Worm (Caenorhabditis elegans) whole organism, L1 larva: Measurements from ENCODE around the gene lgc-48.
A peak's percentile ranks its signal among the peaks of the same experiment; 100 is the strongest.

Experiments used
- C04F5.9 ChIP-seq: sonication (generic microtip); optimal IDR thresholded peaks from 2 replicates; lab custom pipeline; 2016; ENCODE audit warnings: missing genetic modification characterization, missing compliant biosample characterization
- C34B4.2 ChIP-seq: sonication (generic microtip); optimal IDR thresholded peaks from 2 replicates; lab custom pipeline; 2017; ENCODE audit warnings: mild to moderate bottlenecking, missing genetic modification characterization, missing compliant biosample characterization
- ama-1 ChIP-seq: fragments of 150-350 bp; optimal IDR thresholded peaks from 2 replicates; lab custom pipeline; 2014
- ceh-88 ChIP-seq: fragments of 200-800 bp; sonication (Bioruptor generic); IDR thresholded peaks from 2 replicates; pipeline ENCODE4 v1.3.6; 2022; ENCODE audit warnings: missing genetic modification characterization, missing compliant biosample characterization
- ceh-90 ChIP-seq: sonication (generic microtip); optimal IDR thresholded peaks from 2 replicates; lab custom pipeline; 2016; ENCODE audit warnings: missing genetic modification characterization, missing compliant biosample characterization
- ces-1 ChIP-seq: fragments of 150-350 bp; optimal IDR thresholded peaks from 2 replicates; lab custom pipeline; 2014; ENCODE audit warnings: missing biosample characterization, missing genetic modification reagents, missing genetic modification characterization
- efl-3 ChIP-seq: fragments of 200-800 bp; sonication (Bioruptor generic); optimal IDR thresholded peaks from 2 replicates; lab custom pipeline; 2018; ENCODE audit warnings: mild to moderate bottlenecking, missing genetic modification characterization, missing compliant biosample characterization
- egl-27 ChIP-seq, 2 experiments: fragments of 150-350 bp in 1 of 2; sonication (generic microtip); optimal IDR thresholded peaks; 3 replicates each; lab custom pipeline; 2017 to 2018; ENCODE audit warnings: missing biosample characterization in 2 of 2, missing genetic modification characterization in 2 of 2, missing genetic modification reagents in 2 of 2
- elt-3 ChIP-seq, 6 experiments: fragments of 150-350 bp in 1 of 6; sonication (generic microtip); optimal IDR thresholded peaks; 2 replicates each; lab custom pipeline; 2017 to 2018; ENCODE audit warnings: missing biosample characterization in 6 of 6, missing genetic modification characterization in 6 of 6, inconsistent platforms in 1 of 6
- ets-5 ChIP-seq: fragments of 200-800 bp; sonication (Bioruptor generic); IDR thresholded peaks from 2 replicates; pipeline ENCODE4 v1.3.6; 2022; ENCODE audit warnings: missing genetic modification characterization, missing compliant biosample characterization
- fkh-10 ChIP-seq: sonication (generic microtip); optimal IDR thresholded peaks from 2 replicates; lab custom pipeline; 2017; ENCODE audit warnings: missing biosample characterization, missing genetic modification reagents, missing genetic modification characterization
- fkh-4 ChIP-seq: sonication (generic microtip); optimal IDR thresholded peaks from 2 replicates; lab custom pipeline; 2016; ENCODE audit warnings: missing compliant biosample characterization, missing genetic modification characterization, borderline replicate concordance
- grh-1 ChIP-seq: fragments of 200-800 bp; sonication (Bioruptor generic); IDR thresholded peaks from 2 replicates; pipeline ENCODE4 v1.3.6; 2022; ENCODE audit warnings: missing genetic modification reagents, missing genetic modification characterization, missing compliant biosample characterization
- hlh-4 ChIP-seq: sonication (generic microtip); optimal IDR thresholded peaks from 2 replicates; lab custom pipeline; 2016; ENCODE audit warnings: mild to moderate bottlenecking, missing genetic modification characterization, missing compliant biosample characterization
- hpl-2 ChIP-seq: fragments of 150-350 bp; optimal IDR thresholded peaks from 2 replicates; lab custom pipeline; 2014; ENCODE audit warnings: missing biosample characterization, missing genetic modification reagents, missing genetic modification characterization
- irx-1 ChIP-seq: sonication (generic microtip); optimal IDR thresholded peaks from 2 replicates; lab custom pipeline; 2016; ENCODE audit warnings: missing genetic modification characterization, missing compliant biosample characterization
- jun-1 ChIP-seq: fragments of 150-350 bp; optimal IDR thresholded peaks from 2 replicates; lab custom pipeline; 2014; ENCODE audit warnings: missing biosample characterization, missing genetic modification reagents, missing genetic modification characterization
- lin-13 ChIP-seq: fragments of 150-350 bp; optimal IDR thresholded peaks from 2 replicates; lab custom pipeline; 2014; ENCODE audit warnings: missing biosample characterization, missing genetic modification reagents, missing genetic modification characterization
- lin-15B ChIP-seq: fragments of 150-350 bp; sonication (generic microtip); optimal IDR thresholded peaks from 3 replicates; lab custom pipeline; 2014; ENCODE audit warnings: missing biosample characterization, missing genetic modification characterization
- lir-3 ChIP-seq: sonication (generic microtip); optimal IDR thresholded peaks from 2 replicates; lab custom pipeline; 2016; ENCODE audit warnings: mild to moderate bottlenecking, missing genetic modification characterization, moderate library complexity, missing compliant biosample characterization; ENCODE audit not compliant: poor library complexity
- lsy-2 ChIP-seq, 2 experiments: fragments of 150-350 bp; optimal IDR thresholded peaks; 2 replicates each; lab custom pipeline; 2014; ENCODE audit warnings: missing biosample characterization in 2 of 2, missing genetic modification characterization in 2 of 2
- mdl-1 ChIP-seq, 2 experiments: fragments of 150-350 bp; optimal IDR thresholded peaks; 2 replicates each; lab custom pipeline; 2014 to 2017; ENCODE audit warnings: missing biosample characterization in 2 of 2, missing genetic modification characterization in 2 of 2, inconsistent platforms in 1 of 2
- mef-2 ChIP-seq: fragments of 150-350 bp; optimal IDR thresholded peaks from 2 replicates; lab custom pipeline; 2014; ENCODE audit warnings: missing biosample characterization, missing genetic modification characterization
- mep-1 ChIP-seq: fragments of 150-350 bp; optimal IDR thresholded peaks from 2 replicates; lab custom pipeline; 2014; ENCODE audit warnings: missing biosample characterization, missing genetic modification characterization
- nhr-12 ChIP-seq: sonication (generic microtip); optimal IDR thresholded peaks from 2 replicates; lab custom pipeline; 2017; ENCODE audit warnings: missing biosample characterization, missing genetic modification characterization
- nhr-19 ChIP-seq: fragments of 200-800 bp; sonication (Bioruptor generic); conservative IDR thresholded peaks from 2 replicates; pipeline ENCODE4 v1.3.6; 2022; ENCODE audit warnings: missing genetic modification characterization, missing compliant biosample characterization
- nhr-20 ChIP-seq: sonication (generic microtip); optimal IDR thresholded peaks from 2 replicates; lab custom pipeline; 2016; ENCODE audit warnings: mild to moderate bottlenecking, missing genetic modification characterization, missing compliant biosample characterization
- nhr-237 ChIP-seq: fragments of 150-350 bp; optimal IDR thresholded peaks from 2 replicates; lab custom pipeline; 2014; ENCODE audit warnings: missing biosample characterization, missing genetic modification characterization
- nhr-28 ChIP-seq: fragments of 150-350 bp; optimal IDR thresholded peaks from 2 replicates; lab custom pipeline; 2014; ENCODE audit warnings: missing biosample characterization, missing genetic modification characterization
- nhr-47 ChIP-seq: sonication (generic microtip); optimal IDR thresholded peaks from 2 replicates; lab custom pipeline; 2016; ENCODE audit warnings: mild to moderate bottlenecking, missing genetic modification characterization, moderate library complexity, missing compliant biosample characterization
- nhr-77 ChIP-seq: fragments of 150-350 bp; optimal IDR thresholded peaks from 2 replicates; lab custom pipeline; 2014; ENCODE audit warnings: missing biosample characterization, missing genetic modification characterization
- nhr-85 ChIP-seq: sonication (generic microtip); peaks from one replicate; lab custom pipeline; 2016; ENCODE audit warnings: missing genetic modification characterization, inconsistent platforms, missing compliant biosample characterization
- nhr-90 ChIP-seq: sonication (generic microtip); optimal IDR thresholded peaks from 2 replicates; lab custom pipeline; 2016; ENCODE audit warnings: mild to moderate bottlenecking, missing genetic modification characterization, missing compliant biosample characterization; ENCODE audit not compliant: poor library complexity
- pqm-1 ChIP-seq: sonication (generic microtip); optimal IDR thresholded peaks from 3 replicates; lab custom pipeline; 2017; ENCODE audit warnings: missing biosample characterization, missing genetic modification characterization
- rnt-1 ChIP-seq: sonication (generic microtip); optimal IDR thresholded peaks from 2 replicates; lab custom pipeline; 2016; ENCODE audit warnings: mild to moderate bottlenecking, missing genetic modification characterization, moderate library complexity, missing compliant biosample characterization
- skn-1 ChIP-seq: fragments of 150-350 bp; optimal IDR thresholded peaks from 2 replicates; lab custom pipeline; 2014; ENCODE audit warnings: missing biosample characterization, missing genetic modification characterization
- snpc-4 ChIP-seq: fragments of 150-350 bp; optimal IDR thresholded peaks from 2 replicates; lab custom pipeline; 2014; ENCODE audit warnings: missing biosample characterization, missing genetic modification characterization
- snu-23 ChIP-seq: sonication (generic microtip); optimal IDR thresholded peaks from 2 replicates; lab custom pipeline; 2016; ENCODE audit warnings: missing genetic modification characterization, missing compliant biosample characterization
- sptf-1 ChIP-seq: fragments of 150-350 bp; optimal IDR thresholded peaks from 2 replicates; lab custom pipeline; 2014; ENCODE audit warnings: missing biosample characterization, missing genetic modification characterization
- sup-37 ChIP-seq: fragments of 200-800 bp; sonication (Bioruptor generic); optimal IDR thresholded peaks from 2 replicates; lab custom pipeline; 2018; ENCODE audit warnings: mild to moderate bottlenecking, missing genetic modification characterization, missing compliant biosample characterization
- swsn-7 ChIP-seq: sonication (generic microtip); optimal IDR thresholded peaks from 2 replicates; lab custom pipeline; 2016; ENCODE audit warnings: missing genetic modification characterization, missing compliant biosample characterization
- tlp-1 ChIP-seq: fragments of 150-350 bp; optimal IDR thresholded peaks from 2 replicates; lab custom pipeline; 2014; ENCODE audit warnings: missing biosample characterization, missing genetic modification characterization
- unc-130 ChIP-seq: fragments of 150-350 bp; optimal IDR thresholded peaks from 2 replicates; lab custom pipeline; 2017; ENCODE audit warnings: missing biosample characterization, missing genetic modification characterization, inconsistent platforms
- unc-86 ChIP-seq: sonication (generic microtip); optimal IDR thresholded peaks from 2 replicates; lab custom pipeline; 2016; ENCODE audit warnings: missing genetic modification characterization, missing compliant biosample characterization
- unc-98 ChIP-seq: fragments of 200-800 bp; sonication (Bioruptor generic); IDR thresholded peaks from 2 replicates; pipeline ENCODE4 v1.3.6; 2022; ENCODE audit warnings: missing genetic modification characterization, missing compliant biosample characterization
- zip-4 ChIP-seq: fragments of 200-800 bp; sonication (Bioruptor generic); optimal IDR thresholded peaks from 2 replicates; lab custom pipeline; 2018; ENCODE audit warnings: mild to moderate bottlenecking, missing genetic modification characterization, moderate library complexity, missing compliant biosample characterization
- ztf-4 ChIP-seq: fragments of 150-350 bp; optimal IDR thresholded peaks from 2 replicates; lab custom pipeline; 2014; ENCODE audit warnings: missing biosample characterization, missing genetic modification characterization

Gene lgc-48

DNA sequence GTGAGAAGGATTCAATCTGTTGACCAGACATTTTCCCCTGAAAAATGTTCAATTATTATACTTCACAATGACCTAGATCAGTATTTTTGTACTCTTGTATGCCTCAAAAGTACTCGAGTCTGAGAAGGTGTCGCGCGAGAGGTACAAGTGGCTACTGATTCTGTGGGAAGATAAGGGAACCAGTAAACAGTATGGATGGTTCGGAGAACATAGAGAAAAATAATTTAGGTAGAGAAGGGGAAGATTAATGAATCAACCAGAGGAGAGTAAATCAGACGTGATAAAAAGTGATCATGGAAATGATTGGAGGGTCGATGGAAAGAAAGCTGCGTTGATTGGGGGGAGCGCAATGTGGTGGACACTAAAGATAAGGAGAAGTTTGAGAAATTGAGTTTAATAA lies 49.4 kb downstream of the lgc-48 start (continued):
- no peak for TF ChIP-seq sup-37 (GFP tag; lab: Kevin White, UChicago)
- TF ChIP-seq nhr-47 = no peak
- TF ChIP-seq C34B4.2 = no peak
- TF ChIP-seq egl-27 (tag; optimal IDR thresholded peaks at IDR 0.05; lab: Kevin White, UChicago) = no peak
- TF ChIP-seq, all 84 proteins: peak for 12

DNA sequence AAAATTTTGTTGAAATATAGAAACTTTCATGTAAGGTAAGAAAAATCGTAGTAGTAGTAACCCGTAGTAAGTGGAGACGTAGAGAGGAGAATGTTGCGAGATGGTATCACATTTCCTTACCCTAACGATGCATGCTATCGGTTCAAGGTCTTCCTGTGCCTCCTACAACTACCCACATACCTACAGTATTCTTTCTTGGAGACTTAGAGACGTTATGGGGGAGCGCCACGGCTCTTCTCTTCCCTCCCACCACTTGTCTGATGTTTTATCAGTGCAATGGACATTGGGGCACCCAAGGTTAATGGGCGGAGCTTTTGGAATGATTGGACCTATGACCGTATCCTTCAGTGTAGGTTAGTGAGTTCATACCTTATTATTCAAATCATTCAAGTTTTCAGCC lies 50.9 kb downstream of the lgc-48 start:
- TF ChIP-seq egl-27 (tag; optimal IDR thresholded peaks at IDR 0.05; lab: Kevin White, UChicago) (peak in 1 of 2 experiments; percentile 16), ets-5 (GFP tag; lab: Robert Waterston, UW) (no peak), tlp-1 (tag; lab: Kevin White, UChicago) (no peak), snu-23 (peak; percentile 20), nhr-90 (peak; percentile 10), C04F5.9 (tag; lab: Kevin White, UChicago) (no peak), zip-4 (no peak), elt-3 (tag; optimal IDR thresholded peaks at IDR 0.05; lab: Kevin White, UChicago) (peak in 4 of 6 experiments; percentile 11 to 84 (median 43)), nhr-20 (tag; lab: Kevin White, UChicago) (peak; percentile 63), nhr-85 (tag; lab: Kevin White, UChicago) (peak; percentile 94), rnt-1 (tag; lab: Kevin White, UChicago) (peak; percentile 30), lsy-2 (tag; optimal IDR thresholded peaks at IDR 0.05; lab: Kevin White, UChicago) (peak; percentile 0 to 71)
- TF ChIP-seq, all 84 proteins: peak for 8

DNA sequence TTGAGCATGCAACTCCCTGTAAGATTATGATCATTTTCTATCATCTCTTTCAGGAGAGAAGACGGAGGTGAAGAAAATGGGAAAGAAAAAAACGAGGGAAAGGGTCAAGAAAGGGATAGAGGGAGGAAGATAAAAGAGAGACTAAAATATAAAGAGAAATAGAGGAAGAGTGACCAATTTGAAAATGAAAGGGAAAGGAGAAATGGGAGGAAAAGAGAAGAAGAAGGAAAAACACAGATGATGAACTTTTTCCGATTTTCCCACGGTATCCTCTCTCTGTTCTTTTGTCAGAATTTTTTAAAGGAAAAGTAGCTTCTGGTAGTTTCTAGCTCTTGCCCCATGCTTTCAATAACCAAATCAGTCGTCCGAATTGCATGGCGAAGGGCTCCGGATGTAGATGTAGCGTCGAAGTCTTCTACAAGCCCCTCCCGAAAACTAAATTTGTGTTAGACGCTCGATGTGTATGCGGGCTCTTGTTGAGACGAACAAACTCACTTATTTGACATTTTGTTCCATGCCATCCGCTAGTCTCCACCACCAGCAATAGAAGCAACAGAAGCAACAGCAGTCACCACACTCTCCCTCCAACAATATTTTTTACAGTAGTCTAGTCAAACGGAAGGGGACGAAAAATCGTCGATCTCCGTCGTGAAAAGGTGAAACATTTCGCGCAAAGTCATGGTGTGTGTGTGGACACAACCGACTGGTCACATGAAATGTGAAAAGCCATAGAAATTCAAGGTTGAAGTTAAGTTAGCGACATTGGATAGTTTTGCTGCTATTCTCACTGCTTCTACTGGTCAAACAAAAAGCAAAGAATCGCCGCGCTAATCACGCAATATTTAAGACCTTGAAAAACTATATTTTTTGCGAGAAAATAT lies 51.6 kb downstream of the lgc-48 start, which contains the start of gene somi-1:
Gene somi-1 (minus strand): TSS at position 18 of the 881 bp plus-strand sequence.
- TF ChIP-seq efl-3 = no peak
- TF ChIP-seq sptf-1 (tag; lab: Kevin White, UChicago) = no peak
- TF ChIP-seq ces-1 (GFP tag; lab: Kevin White, UChicago) = peak; percentile 44
- no peak for TF ChIP-seq nhr-47
- TF ChIP-seq lir-3 (tag; lab: Kevin White, UChicago) = no peak
- no peak for TF ChIP-seq fkh-4
- no peak for TF ChIP-seq nhr-237 (tag; lab: Kevin White, UChicago)
- TF ChIP-seq nhr-28 (tag; lab: Kevin White, UChicago) = no peak
- peak; percentile 92 for TF ChIP-seq fkh-10 (GFP tag; lab: Kevin White, UChicago)
- no peak for TF ChIP-seq mdl-1 (tag; optimal IDR thresholded peaks at IDR 0.05; lab: Kevin White, UChicago)
- TF ChIP-seq lin-13 (GFP tag; lab: Kevin White, UChicago) = no peak
- TF ChIP-seq C34B4.2 = no peak
- TF ChIP-seq ceh-90 (tag; lab: Kevin White, UChicago) = no peak
- no peak for TF ChIP-seq nhr-77
- TF ChIP-seq mep-1 (tag; lab: Kevin White, UChicago) = peak; percentile 40
- no peak for TF ChIP-seq snpc-4 (tag; lab: Kevin White, UChicago)
- no peak for TF ChIP-seq nhr-90
- TF ChIP-seq unc-98 = no peak
- no peak for TF ChIP-seq lin-15B (tag; lab: Kevin White, UChicago)
- no peak for TF ChIP-seq tlp-1 (tag; lab: Kevin White, UChicago)
- TF ChIP-seq nhr-12 (tag; lab: Kevin White, UChicago) = no peak
- TF ChIP-seq hpl-2 (GFP tag; lab: Kevin White, UChicago) = no peak
- no peak; the same call in 1 of the 2 replicates for TF ChIP-seq ceh-88
- no peak for TF ChIP-seq ztf-4 (tag; lab: Kevin White, UChicago)
- TF ChIP-seq egl-27 (tag; optimal IDR thresholded peaks at IDR 0.05; lab: Kevin White, UChicago) = no peak
- TF ChIP-seq grh-1 (GFP tag; lab: Robert Waterston, UW) = peak; percentile 42; the same call in 1 of the 2 replicates
- TF ChIP-seq nhr-19 (GFP tag; lab: Robert Waterston, UW) = 0 out of 2 replicates have a peak, but pooled peaks have one; percentile 2
- TF ChIP-seq ama-1 (lab: Kevin White, UChicago) = no peak
- TF ChIP-seq swsn-7 (tag; lab: Kevin White, UChicago) = no peak
- peak; percentile 84 for TF ChIP-seq nhr-85 (tag; lab: Kevin White, UChicago)
- TF ChIP-seq mef-2 = no peak
- no peak for TF ChIP-seq skn-1
- TF ChIP-seq hlh-4 (tag; lab: Kevin White, UChicago) = no peak
- no peak for TF ChIP-seq pqm-1 (tag; lab: Kevin White, UChicago)
- no peak for TF ChIP-seq unc-130 (tag; lab: Kevin White, UChicago)
- no peak for TF ChIP-seq irx-1 (tag; lab: Kevin White, UChicago)
- TF ChIP-seq jun-1 (tag; lab: Kevin White, UChicago) = no peak
- no peak for TF ChIP-seq zip-4
- TF ChIP-seq unc-86 (tag; lab: Kevin White, UChicago) = no peak
